Fruit fly (Drosophila melanogaster) whole organism, embryonic: ENCODE measurements around the gene Cand1.

Experiments used
- CG12219 ChIP-seq: fragments of 200-800 bp; sonication (Bioruptor generic); optimal IDR thresholded peaks from 3 replicates; lab custom pipeline; 2018; ENCODE audit warnings: missing biosample characterization, mild to moderate bottlenecking, missing genetic modification characterization
- CG13123 ChIP-seq: fragments of 200-800 bp; sonication (Bioruptor generic); optimal IDR thresholded peaks from 2 replicates; lab custom pipeline; 2016; ENCODE audit warnings: missing biosample characterization, missing genetic modification characterization
- CG14050 ChIP-seq: fragments of 200-800 bp; sonication (Bioruptor generic); IDR thresholded peaks from 3 replicates; pipeline ENCODE4 v1.3.6; 2022; ENCODE audit warnings: missing biosample characterization, missing genetic modification characterization
- CG14860 ChIP-seq: fragments of 200-800 bp; sonication (Bioruptor generic); IDR thresholded peaks from 3 replicates; pipeline ENCODE4 v1.3.6; 2022; ENCODE audit warnings: missing biosample characterization, missing genetic modification characterization; ENCODE audit not compliant: partially characterized antibody
- CG18262 ChIP-seq: fragments of 200-800 bp; optimal IDR thresholded peaks from 3 replicates; lab custom pipeline; 2019; ENCODE audit warnings: missing biosample characterization, mild to moderate bottlenecking, missing genetic modification characterization, moderate library complexity
- CG3281 ChIP-seq: fragments of 200-800 bp; sonication (Bioruptor generic); optimal IDR thresholded peaks from 3 replicates; lab custom pipeline; 2017; ENCODE audit warnings: missing biosample characterization, mild to moderate bottlenecking, missing genetic modification characterization
- Dad ChIP-seq: fragments of 200-800 bp; sonication (Bioruptor generic); optimal IDR thresholded peaks from 3 replicates; lab custom pipeline; 2016; ENCODE audit warnings: missing biosample characterization, missing genetic modification characterization
- grn ChIP-seq: fragments of 200-800 bp; sonication (Bioruptor generic); optimal IDR thresholded peaks from 3 replicates; lab custom pipeline; 2017; ENCODE audit warnings: missing biosample characterization, missing genetic modification characterization
- schlank ChIP-seq: fragments of 200-800 bp; sonication (Bioruptor generic); optimal IDR thresholded peaks from 2 replicates; lab custom pipeline; 2018; ENCODE audit warnings: missing biosample characterization, mild to moderate bottlenecking, missing genetic modification characterization
- slou ChIP-seq: fragments of 200-800 bp; sonication (Bioruptor generic); optimal IDR thresholded peaks from 3 replicates; lab custom pipeline; 2016; ENCODE audit warnings: missing biosample characterization, missing genetic modification characterization
- wek ChIP-seq: fragments of 200-800 bp; sonication (Bioruptor generic); optimal IDR thresholded peaks from 3 replicates; lab custom pipeline; 2018; ENCODE audit warnings: missing biosample characterization, mild to moderate bottlenecking, missing genetic modification characterization, moderate library complexity

DNA sequence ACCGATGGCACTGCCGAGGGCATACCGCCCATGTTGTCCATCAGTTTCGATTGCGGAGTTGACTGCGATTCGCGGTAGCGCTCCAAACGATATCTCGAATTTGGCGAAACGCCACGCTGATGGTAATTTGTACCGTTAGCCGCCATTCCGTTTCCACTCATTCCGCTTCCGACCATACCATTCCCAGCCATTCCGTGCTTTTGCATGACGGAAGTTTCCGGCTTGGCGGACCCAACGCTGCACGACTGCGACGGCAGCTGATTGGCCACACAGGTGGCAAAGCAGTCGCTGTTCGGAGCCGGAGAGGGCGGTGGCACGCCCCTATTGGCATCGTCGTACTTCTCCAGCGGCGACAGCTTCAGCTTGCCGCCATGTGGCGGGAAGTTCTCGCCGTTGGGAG, 9.8 kb upstream of the Cand1 start:
- no peak for TF ChIP-seq CG18262 (tag; lab: Kevin White, UChicago)
- no peak for TF ChIP-seq CG14050 (GFP tag; lab: Robert Waterston, UW)
- TF ChIP-seq grn = no peak
- no peak for TF ChIP-seq schlank (tag; lab: Kevin White, UChicago)
- no peak for TF ChIP-seq CG12219
- no peak for TF ChIP-seq CG14860 (GFP tag; lab: Robert Waterston, UW)
- no peak for TF ChIP-seq slou (GFP tag; lab: Kevin White, UChicago)
- no peak for TF ChIP-seq wek (GFP tag; lab: Kevin White, UChicago)
- no peak for TF ChIP-seq CG13123 (GFP tag; lab: Kevin White, UChicago)
- TF ChIP-seq Dad (GFP tag; lab: Kevin White, UChicago) = no peak
- no peak for TF ChIP-seq CG3281
